Worm (Caenorhabditis elegans): ENCODE measurements around the gene cec-2.
A peak's percentile ranks its signal among the peaks of the same experiment; 100 is the strongest.

Gene cec-2

ce11 chrIV:1170408-1170807 is at the start of gene cec-2:
Gene cec-2, plus strand, starts transcription at chrIV:1170708.
- TF ChIP-seq fkh-4 (tag; optimal IDR thresholded peaks at IDR 0.05; ENCODE audit: borderline replicate concordance) = no peak
- TF ChIP-seq lir-3 (tag; optimal IDR thresholded peaks at IDR 0.05; ENCODE audit: poor library complexity) = no peak
- TF ChIP-seq mef-2 (tag; optimal IDR thresholded peaks at IDR 0.05) = no peak
- TF ChIP-seq fos-1 (tag; optimal IDR thresholded peaks at IDR 0.05) = no peak
- no peak for TF ChIP-seq pax-3 (tag; optimal IDR thresholded peaks at IDR 0.05)
- no peak for TF ChIP-seq jun-1 (tag; optimal IDR thresholded peaks at IDR 0.05)
- no peak for TF ChIP-seq hpl-2 (GFP tag; optimal IDR thresholded peaks at IDR 0.05)
- no peak for TF ChIP-seq mep-1 (tag; optimal IDR thresholded peaks at IDR 0.05)
- no peak for TF ChIP-seq nhr-47 (tag; optimal IDR thresholded peaks at IDR 0.05)
- no peak for TF ChIP-seq nhr-76 (tag; optimal IDR thresholded peaks at IDR 0.05)
- no peak for TF ChIP-seq hlh-4 (tag; optimal IDR thresholded peaks at IDR 0.05)
- no peak for TF ChIP-seq fkh-10 (GFP tag; optimal IDR thresholded peaks at IDR 0.05)
- TF ChIP-seq sox-4 (tag; optimal IDR thresholded peaks at IDR 0.05) = no peak
- no peak for TF ChIP-seq nhr-12 (tag; optimal IDR thresholded peaks at IDR 0.05)
- TF ChIP-seq nhr-85 (tag) = no peak
- TF ChIP-seq zag-1 (tag; optimal IDR thresholded peaks at IDR 0.05) = no peak
- no peak for TF ChIP-seq tlp-1 (tag; optimal IDR thresholded peaks at IDR 0.05)
- TF ChIP-seq Y116A8C.19 (tag; optimal IDR thresholded peaks at IDR 0.05; ENCODE audit: borderline replicate concordance) = no peak

ce11 chrIV:1120865-1121264 is 49.6 kb upstream of the cec-2 start:
- no peak for TF ChIP-seq efl-1 (optimal IDR thresholded peaks at IDR 0.05)
- peak in 1 of 2 experiments; percentile 19 for TF ChIP-seq efl-1 (GFP tag; optimal IDR thresholded peaks at IDR 0.05 in 1 of 2)
- no peak for TF ChIP-seq ceh-90 (tag; optimal IDR thresholded peaks at IDR 0.05)
- TF ChIP-seq aha-1 (tag; optimal IDR thresholded peaks at IDR 0.05) = no peak
- no peak for TF ChIP-seq lir-3 (tag; optimal IDR thresholded peaks at IDR 0.05; ENCODE audit: poor library complexity)
- no peak for TF ChIP-seq unc-30 (tag; optimal IDR thresholded peaks at IDR 0.05)
- TF ChIP-seq lin-14 (GFP tag; optimal IDR thresholded peaks at IDR 0.05) = no peak
- no peak for TF ChIP-seq skn-1 (tag; optimal IDR thresholded peaks at IDR 0.05)

ce11 chrIV:1121511-1121910 is 49.0 kb upstream of the cec-2 start:
- TF ChIP-seq irx-1 (tag; optimal IDR thresholded peaks at IDR 0.05) (no peak), fkh-10 (GFP tag; optimal IDR thresholded peaks at IDR 0.05) (no peak), ztf-11 (tag; optimal IDR thresholded peaks at IDR 0.05) (no peak), jun-1 (tag; optimal IDR thresholded peaks at IDR 0.05) (no peak), dsc-1 (tag; optimal IDR thresholded peaks at IDR 0.05) (no peak), nhr-12 (tag; optimal IDR thresholded peaks at IDR 0.05) (no peak)

- TF ChIP-seq aha-1 (tag; optimal IDR thresholded peaks at IDR 0.05) = no peak
- no peak for TF ChIP-seq efl-1 (optimal IDR thresholded peaks at IDR 0.05)
- TF ChIP-seq efl-1 (GFP tag; optimal IDR thresholded peaks at IDR 0.05 in 1 of 2) = peak in 1 of 2 experiments; percentile 19
Observed at ce11 chrIV:1123357-1123756, 47.2 kb upstream of the cec-2 start.

ce11 chrIV:1124741-1125140 is 45.8 kb upstream of the cec-2 start, which contains the start of gene perm-4:
Gene perm-4, minus strand, starts transcription at chrIV:1125107.
- TF ChIP-seq snpc-4 (tag; optimal IDR thresholded peaks at IDR 0.05) = no peak
- TF ChIP-seq dsc-1 (tag; optimal IDR thresholded peaks at IDR 0.05) = no peak
- no peak for TF ChIP-seq ceh-82 (tag; optimal IDR thresholded peaks at IDR 0.05)

ce11 chrIV:1126490-1126889 is 44.0 kb upstream of the cec-2 start, which contains the start of gene perm-2:
Gene perm-2, plus strand, starts transcription at chrIV:1126790.
- TF ChIP-seq unc-86 (tag; optimal IDR thresholded peaks at IDR 0.05) (no peak), nhr-28 (tag; optimal IDR thresholded peaks at IDR 0.05) (no peak), lin-39 (tag; optimal IDR thresholded peaks at IDR 0.05) (no peak), tlp-1 (tag; optimal IDR thresholded peaks at IDR 0.05) (no peak), elt-3 (tag; optimal IDR thresholded peaks at IDR 0.05) (no peak), F16B12.6 (tag; optimal IDR thresholded peaks at IDR 0.05) (no peak), hpl-2 (GFP tag; optimal IDR thresholded peaks at IDR 0.05) (no peak), mep-1 (tag; optimal IDR thresholded peaks at IDR 0.05) (no peak), elt-2 (tag; optimal IDR thresholded peaks at IDR 0.05) (no peak), C04F5.9 (tag; optimal IDR thresholded peaks at IDR 0.05) (no peak), grh-1 (GFP tag; IDR thresholded peaks at IDR 0.05) (no peak), swsn-7 (tag; optimal IDR thresholded peaks at IDR 0.05) (no peak), dsc-1 (tag; optimal IDR thresholded peaks at IDR 0.05) (no peak), ceh-8 (GFP tag; optimal IDR thresholded peaks at IDR 0.05) (no peak), efl-3 (GFP tag; optimal IDR thresholded peaks at IDR 0.05) (no peak), fkh-4 (tag; optimal IDR thresholded peaks at IDR 0.05; ENCODE audit: borderline replicate concordance) (no peak), mab-9 (GFP tag; IDR thresholded peaks at IDR 0.05) (no peak), fkh-8 (tag; optimal IDR thresholded peaks at IDR 0.05) (no peak)

Measured in whole organism, L1 larva.